Worm (Caenorhabditis elegans) whole organism, L4 larva: ENCODE measurements around the gene T24B8.4.

Source experiments
- D1046.2 ChIP-seq: fragments of 200-800 bp; sonication (Bioruptor generic); IDR thresholded peaks from 2 replicates; pipeline ENCODE4 v1.3.6; 2022; ENCODE audit warnings: missing genetic modification characterization, missing compliant biosample characterization
- F37D6.2 ChIP-seq: sonication (generic microtip); optimal IDR thresholded peaks from 2 replicates; lab custom pipeline; 2016; ENCODE audit warnings: mild to moderate bottlenecking, missing genetic modification characterization, missing compliant biosample characterization
- F44E2.7 ChIP-seq: fragments of 200-800 bp; sonication (Bioruptor generic); IDR thresholded peaks from 2 replicates; pipeline ENCODE4 v2.1.2; 2022; ENCODE audit warnings: missing genetic modification characterization, missing compliant biosample characterization
- Y5F2A.4 ChIP-seq: fragments of 200-800 bp; sonication (Bioruptor generic); optimal IDR thresholded peaks from 2 replicates; lab custom pipeline; 2018; ENCODE audit warnings: mild to moderate bottlenecking, missing genetic modification characterization, missing compliant biosample characterization
- aha-1 ChIP-seq: fragments of 150-350 bp; peaks from one replicate; lab custom pipeline; 2014; ENCODE audit warnings: missing biosample characterization, missing genetic modification characterization
- ceh-44 ChIP-seq: fragments of 200-800 bp; sonication (Bioruptor generic); IDR thresholded peaks from 2 replicates; pipeline ENCODE4 v1.3.6; 2022; ENCODE audit warnings: missing genetic modification reagents, missing genetic modification characterization, missing compliant biosample characterization
- ceh-62 ChIP-seq: sonication (generic microtip); optimal IDR thresholded peaks from 2 replicates; lab custom pipeline; 2017; ENCODE audit warnings: missing biosample characterization, missing genetic modification characterization
- ceh-82 ChIP-seq: sonication (generic microtip); optimal IDR thresholded peaks from 2 replicates; lab custom pipeline; 2017; ENCODE audit warnings: missing biosample characterization, missing genetic modification characterization
- ces-1 ChIP-seq: fragments of 150-350 bp; sonication (generic microtip); optimal IDR thresholded peaks from 4 replicates; lab custom pipeline; 2014; ENCODE audit warnings: missing biosample characterization, missing genetic modification reagents, missing genetic modification characterization
- daf-12 ChIP-seq: fragments of 150-350 bp; optimal IDR thresholded peaks from 2 replicates; lab custom pipeline; 2014; ENCODE audit warnings: missing biosample characterization, missing genetic modification reagents, missing genetic modification characterization
- daf-16 ChIP-seq, 3 experiments: sonication (generic microtip); optimal IDR thresholded peaks; 2 replicates each; lab custom pipeline; 2016 to 2017; ENCODE audit warnings: missing genetic modification characterization in 3 of 3, missing genetic modification reagents in 3 of 3, mild to moderate bottlenecking in 2 of 3, missing compliant biosample characterization in 2 of 3, missing biosample characterization in 1 of 3, moderate library complexity in 1 of 3
- daf-19 ChIP-seq: fragments of 200-800 bp; sonication (Bioruptor generic); conservative IDR thresholded peaks from 2 replicates; pipeline ENCODE4 v1.3.6; 2022; ENCODE audit warnings: missing genetic modification characterization, missing compliant biosample characterization
- dmd-6 ChIP-seq: fragments of 200-800 bp; sonication (Bioruptor generic); IDR thresholded peaks from 2 replicates; pipeline ENCODE4 v1.3.6; 2022; ENCODE audit warnings: missing genetic modification reagents, missing genetic modification characterization, missing compliant biosample characterization
- dmd-9 ChIP-seq: fragments of 200-800 bp; sonication (Bioruptor generic); IDR thresholded peaks from 2 replicates; pipeline ENCODE4 v1.3.6; 2022; ENCODE audit warnings: missing genetic modification reagents, missing genetic modification characterization, missing compliant biosample characterization
- dpl-1 ChIP-seq: fragments of 150-350 bp; optimal IDR thresholded peaks from 2 replicates; lab custom pipeline; 2014; ENCODE audit warnings: missing biosample characterization, missing genetic modification reagents, missing genetic modification characterization
- dve-1 ChIP-seq: sonication (generic microtip); optimal IDR thresholded peaks from 2 replicates; lab custom pipeline; 2017; ENCODE audit warnings: antibody characterized with exemption, mild to moderate bottlenecking, missing genetic modification characterization, missing compliant biosample characterization; ENCODE audit not compliant: insufficient read depth
- egl-27 ChIP-seq: sonication (generic microtip); optimal IDR thresholded peaks from 3 replicates; lab custom pipeline; 2017; ENCODE audit warnings: missing biosample characterization, missing genetic modification reagents, missing genetic modification characterization
- gei-8 ChIP-seq: fragments of 200-800 bp; sonication (Bioruptor generic); optimal IDR thresholded peaks from 2 replicates; lab custom pipeline; 2018; ENCODE audit warnings: mild to moderate bottlenecking, missing genetic modification characterization, missing compliant biosample characterization
- hif-1 ChIP-seq, 2 experiments: sonication (generic microtip); optimal IDR thresholded peaks; 2 replicates each; lab custom pipeline; 2016 to 2017; ENCODE audit warnings: missing compliant biosample characterization in 2 of 2, missing genetic modification characterization in 2 of 2, missing genetic modification reagents in 2 of 2, missing genotype in 2 of 2, mild to moderate bottlenecking in 1 of 2
- hlh-11 ChIP-seq: fragments of 200-800 bp; sonication (Bioruptor generic); optimal IDR thresholded peaks from 2 replicates; lab custom pipeline; 2018; ENCODE audit warnings: mild to moderate bottlenecking, missing genetic modification characterization, missing compliant biosample characterization
- hlh-30 ChIP-seq: sonication (generic microtip); optimal IDR thresholded peaks from 2 replicates; lab custom pipeline; 2017; ENCODE audit warnings: antibody characterized with exemption, mild to moderate bottlenecking, missing genetic modification characterization, missing compliant biosample characterization; ENCODE audit not compliant: insufficient read depth
- jun-1 ChIP-seq: fragments of 150-350 bp; optimal IDR thresholded peaks from 2 replicates; lab custom pipeline; 2014; ENCODE audit warnings: missing biosample characterization, missing genetic modification reagents, missing genetic modification characterization
- lim-7 ChIP-seq: fragments of 200-800 bp; sonication (Bioruptor generic); IDR thresholded peaks from 2 replicates; pipeline ENCODE4 v1.3.6; 2022; ENCODE audit warnings: missing genetic modification characterization, missing compliant biosample characterization
- lin-1 ChIP-seq: fragments of 200-800 bp; sonication (Bioruptor generic); IDR thresholded peaks from 2 replicates; pipeline ENCODE4 v1.3.6; 2022; ENCODE audit warnings: missing genetic modification reagents, missing genetic modification characterization, missing compliant biosample characterization
- lin-15B ChIP-seq: fragments of 150-350 bp; sonication (generic microtip); optimal IDR thresholded peaks from 3 replicates; lab custom pipeline; 2014; ENCODE audit warnings: missing biosample characterization, missing genetic modification characterization
- lin-29 ChIP-seq: fragments of 200-800 bp; sonication (Bioruptor generic); IDR thresholded peaks from 2 replicates; pipeline ENCODE4 v1.3.6; 2022; ENCODE audit warnings: missing genetic modification reagents, missing genetic modification characterization, missing compliant biosample characterization
- lsy-2 ChIP-seq, 2 experiments: fragments of 150-350 bp in 1 of 2; sonication (generic microtip) in 1 of 2; optimal IDR thresholded peaks; 2 replicates each; lab custom pipeline; 2014 to 2017; ENCODE audit warnings: missing biosample characterization in 2 of 2, missing genetic modification characterization in 2 of 2
- madf-5 ChIP-seq, 2 experiments: fragments of 200-800 bp; sonication (Bioruptor generic); IDR thresholded peaks; 2 replicates each; pipeline ENCODE4 v1.3.6; 2022; ENCODE audit warnings: missing compliant biosample characterization in 2 of 2, missing genetic modification characterization in 2 of 2
- mdl-1 ChIP-seq, 2 experiments: fragments of 150-350 bp in 1 of 2; sonication (generic microtip) in 1 of 2; optimal IDR thresholded peaks; 2 replicates each; lab custom pipeline; 2014 to 2017; ENCODE audit warnings: missing biosample characterization in 2 of 2, missing genetic modification characterization in 2 of 2
- mep-1 ChIP-seq: fragments of 150-350 bp; sonication (generic microtip); optimal IDR thresholded peaks from 3 replicates; lab custom pipeline; 2014; ENCODE audit warnings: missing biosample characterization, missing genetic modification characterization
- nhr-102 ChIP-seq: sonication (generic microtip); optimal IDR thresholded peaks from 2 replicates; lab custom pipeline; 2016; ENCODE audit warnings: mild to moderate bottlenecking, missing genetic modification characterization, moderate library complexity, missing compliant biosample characterization
- nhr-11 ChIP-seq: fragments of 150-350 bp; optimal IDR thresholded peaks from 2 replicates; lab custom pipeline; 2014; ENCODE audit warnings: missing biosample characterization, missing genetic modification characterization
- nhr-237 ChIP-seq: sonication (generic microtip); optimal IDR thresholded peaks from 2 replicates; lab custom pipeline; 2017; ENCODE audit warnings: missing biosample characterization, missing genetic modification characterization
- nhr-28 ChIP-seq: fragments of 150-350 bp; optimal IDR thresholded peaks from 2 replicates; lab custom pipeline; 2014; ENCODE audit warnings: missing biosample characterization, missing genetic modification characterization
- nhr-48 ChIP-seq: sonication (generic microtip); optimal IDR thresholded peaks from 2 replicates; lab custom pipeline; 2016; ENCODE audit warnings: mild to moderate bottlenecking, missing genetic modification characterization, missing compliant biosample characterization
- nhr-6 ChIP-seq: fragments of 150-350 bp; optimal IDR thresholded peaks from 2 replicates; lab custom pipeline; 2014; ENCODE audit warnings: missing biosample characterization, missing genetic modification characterization
- pqm-1 ChIP-seq: sonication (generic microtip); optimal IDR thresholded peaks from 2 replicates; lab custom pipeline; 2017; ENCODE audit warnings: missing biosample characterization, missing genetic modification characterization
- set-16 ChIP-seq: fragments of 200-800 bp; sonication (Bioruptor generic); IDR thresholded peaks from 2 replicates; pipeline ENCODE4 v1.3.6; 2022; ENCODE audit warnings: missing genetic modification reagents, missing genetic modification characterization, missing compliant biosample characterization
- snpc-1.2 ChIP-seq: fragments of 200-800 bp; sonication (Bioruptor generic); IDR thresholded peaks from 2 replicates; pipeline ENCODE4 v1.3.6; 2022; ENCODE audit warnings: missing genetic modification reagents, missing genetic modification characterization, missing compliant biosample characterization
- tra-1 ChIP-seq: fragments of 200-800 bp; sonication (Bioruptor generic); IDR thresholded peaks from 2 replicates; pipeline ENCODE4 v1.3.6; 2022; ENCODE audit warnings: missing genetic modification reagents, missing genetic modification characterization, missing compliant biosample characterization
- unc-130 ChIP-seq: sonication (generic microtip); optimal IDR thresholded peaks from 2 replicates; lab custom pipeline; 2016; ENCODE audit warnings: missing genetic modification reagents, missing genetic modification characterization, missing compliant biosample characterization
- zag-1 ChIP-seq: fragments of 150-350 bp; optimal IDR thresholded peaks from 2 replicates; lab custom pipeline; 2014; ENCODE audit warnings: missing biosample characterization, missing genetic modification characterization
- zip-11 ChIP-seq: fragments of 200-800 bp; sonication (Bioruptor generic); IDR thresholded peaks from 2 replicates; pipeline ENCODE4 v1.3.6; 2022; ENCODE audit warnings: missing genetic modification characterization, missing compliant biosample characterization
- ztf-11 ChIP-seq: fragments of 150-350 bp; optimal IDR thresholded peaks from 2 replicates; lab custom pipeline; 2014; ENCODE audit warnings: missing biosample characterization, missing genetic modification characterization

Gene T24B8.4

DNA sequence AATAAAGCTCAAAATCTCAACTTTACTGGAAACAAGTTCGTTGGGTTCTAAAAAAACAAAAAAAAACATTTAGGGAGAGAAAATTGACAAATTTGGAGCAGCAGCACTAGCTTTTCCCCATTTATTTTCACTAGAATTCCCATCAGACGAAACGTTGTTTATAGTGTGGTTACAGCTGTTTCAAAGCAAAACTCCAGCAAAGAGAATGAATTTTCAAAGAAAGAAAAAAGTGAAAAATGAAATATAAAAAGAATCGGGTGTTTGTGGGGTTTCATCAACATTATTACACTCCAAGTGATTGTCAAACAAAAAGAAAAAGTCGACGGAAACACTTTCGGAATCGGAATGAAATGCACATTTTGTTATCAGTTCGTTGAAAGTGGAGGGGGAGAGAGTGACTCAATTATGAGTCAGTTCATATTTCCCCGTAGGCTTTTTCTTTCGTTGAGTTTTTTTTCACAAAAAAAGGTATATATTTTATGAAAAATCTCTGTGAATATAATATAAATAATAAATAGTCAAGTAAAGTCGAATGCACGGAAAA lies 23.7 kb upstream of the T24B8.4 start (continued):
- TF ChIP-seq ceh-44 (GFP tag; lab: Robert Waterston, UW), result no peak
- TF ChIP-seq lsy-2 (tag; optimal IDR thresholded peaks at IDR 0.05; lab: Kevin White, UChicago), result peak in 1 of 2 experiments; percentile 1
- TF ChIP-seq F37D6.2 (tag; lab: Kevin White, UChicago), result no peak
- no peak for TF ChIP-seq unc-130 (GFP tag; lab: Kevin White, UChicago)
- no peak for TF ChIP-seq lin-1
- no peak for TF ChIP-seq aha-1
- no peak for TF ChIP-seq nhr-102
- TF ChIP-seq gei-8, result no peak
- TF ChIP-seq zip-11 (GFP tag; lab: Robert Waterston, UW), result no peak
- peak; percentile 62 for TF ChIP-seq nhr-28
- TF ChIP-seq lin-15B, result no peak
- TF ChIP-seq ztf-11, result no peak
- peak; percentile 73 for TF ChIP-seq pqm-1 (tag; lab: Kevin White, UChicago)
- no peak for TF ChIP-seq D1046.2 (GFP tag; lab: Robert Waterston, UW)
- TF ChIP-seq lin-29 (GFP tag; lab: Robert Waterston, UW), result no peak
- no peak for TF ChIP-seq ces-1
- no peak for TF ChIP-seq zag-1
- no peak for TF ChIP-seq daf-12 (tag; lab: Kevin White, UChicago)
- TF ChIP-seq mdl-1 (tag; optimal IDR thresholded peaks at IDR 0.05; lab: Kevin White, UChicago), result no peak
- TF ChIP-seq dmd-9 (GFP tag; lab: Robert Waterston, UW), result no peak
- no peak for TF ChIP-seq egl-27 (tag; lab: Kevin White, UChicago)
- no peak for TF ChIP-seq daf-16 (GFP tag; optimal IDR thresholded peaks at IDR 0.05; lab: Kevin White, UChicago)
- peak; percentile 54 for TF ChIP-seq daf-16 (tag; optimal IDR thresholded peaks at IDR 0.05; lab: Kevin White, UChicago)
- no peak for TF ChIP-seq tra-1
- no peak for TF ChIP-seq lim-7 (GFP tag; lab: Robert Waterston, UW)
- no peak for TF ChIP-seq mep-1
- TF ChIP-seq dpl-1 (GFP tag; lab: Kevin White, UChicago), result no peak
- TF ChIP-seq daf-19, result no peak
- peak; percentile 54 for TF ChIP-seq hlh-11

DNA sequence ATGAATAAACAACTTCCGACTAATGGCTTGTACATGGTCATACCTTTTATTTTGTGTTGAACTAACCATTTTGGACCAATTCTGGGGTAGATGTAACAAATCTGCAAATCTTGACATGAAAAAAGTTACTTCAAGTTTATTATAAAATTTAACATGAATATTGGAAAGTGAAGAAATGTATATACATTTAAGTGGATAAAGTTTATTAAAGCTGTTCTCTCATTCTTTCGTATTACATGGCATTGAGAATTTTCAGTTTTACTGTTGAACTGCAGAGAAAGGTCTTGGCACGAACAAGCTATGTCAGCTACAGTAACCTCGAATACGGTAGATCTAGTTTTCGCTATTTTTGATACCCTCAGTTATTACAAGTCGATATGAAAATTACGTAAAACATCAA lies 22.9 kb upstream of the T24B8.4 start, which contains the start of gene C07H4.1:
Gene C07H4.1 (minus strand): TSS at position 101 of the 400 bp plus-strand sequence.
- TF ChIP-seq nhr-48 (no peak), snpc-1.2 (GFP tag; lab: Robert Waterston, UW) (no peak), nhr-28 (no peak), jun-1 (tag; lab: Kevin White, UChicago) (no peak), ceh-82 (tag; lab: Kevin White, UChicago) (no peak)
- TF ChIP-seq, all 104 proteins: peak for 0

- TF ChIP-seq madf-5 (GFP tag; IDR thresholded peaks at IDR 0.05; lab: Robert Waterston, UW) (no peak), Y5F2A.4 (GFP tag; lab: Kevin White, UChicago) (no peak), set-16 (GFP tag; lab: Robert Waterston, UW) (no peak), pqm-1 (tag; lab: Kevin White, UChicago) (peak; percentile 87), daf-16 (GFP tag; optimal IDR thresholded peaks at IDR 0.05; lab: Kevin White, UChicago) (no peak), daf-16 (tag; optimal IDR thresholded peaks at IDR 0.05; lab: Kevin White, UChicago) (peak; percentile 24), aha-1 (peak; percentile 67), hif-1 (tag; optimal IDR thresholded peaks at IDR 0.05; lab: Kevin White, UChicago) (no peak), ceh-82 (tag; lab: Kevin White, UChicago) (no peak), dmd-6 (GFP tag; lab: Robert Waterston, UW) (peak; percentile 73), nhr-237 (tag; lab: Kevin White, UChicago) (no peak), hlh-11 (peak; percentile 60), nhr-28 (peak; percentile 46), lsy-2 (tag; optimal IDR thresholded peaks at IDR 0.05; lab: Kevin White, UChicago) (no peak), ceh-62 (no peak), hlh-30 (peak; percentile 58), tra-1 (no peak), nhr-11 (tag; lab: Kevin White, UChicago) (no peak), dve-1 (peak; percentile 55), nhr-6 (no peak), F44E2.7 (GFP tag; lab: Robert Waterston, UW) (no peak)
Measured at ce11 chrII:9092910-9093309, 22.3 kb upstream of the T24B8.4 start.
